Worm (Caenorhabditis elegans) whole organism, late embryonic: ENCODE data around the gene Y59E9AL.4.

Experiments used
- ceh-9 ChIP-seq: sonication (generic microtip); optimal IDR thresholded peaks from 2 replicates; lab custom pipeline; 2016; ENCODE audit warnings: mild to moderate bottlenecking, missing genetic modification characterization, inconsistent platforms, missing compliant biosample characterization
- fax-1 ChIP-seq: sonication (generic microtip); optimal IDR thresholded peaks from 2 replicates; lab custom pipeline; 2016; ENCODE audit warnings: missing genotype, missing genetic modification characterization, missing compliant biosample characterization
- fkh-10 ChIP-seq: fragments of 150-350 bp; optimal IDR thresholded peaks from 2 replicates; lab custom pipeline; 2014; ENCODE audit warnings: missing biosample characterization, missing genetic modification reagents, missing genetic modification characterization
- hlh-15 ChIP-seq: sonication (generic microtip); optimal IDR thresholded peaks from 2 replicates; lab custom pipeline; 2016; ENCODE audit warnings: missing genetic modification characterization, missing compliant biosample characterization
- hlh-30 ChIP-seq: sonication (generic microtip); optimal IDR thresholded peaks from 2 replicates; lab custom pipeline; 2017; ENCODE audit warnings: antibody characterized with exemption, missing genetic modification characterization, missing compliant biosample characterization; ENCODE audit not compliant: insufficient read depth
- lim-6 ChIP-seq: sonication (generic microtip); optimal IDR thresholded peaks from 2 replicates; lab custom pipeline; 2016; ENCODE audit warnings: missing genetic modification characterization, missing compliant biosample characterization
- pax-1 ChIP-seq: fragments of 150-350 bp; optimal IDR thresholded peaks from 2 replicates; lab custom pipeline; 2014; ENCODE audit warnings: missing biosample characterization, missing genetic modification characterization
- pha-2 ChIP-seq: sonication (generic microtip); optimal IDR thresholded peaks from 2 replicates; lab custom pipeline; 2017; ENCODE audit warnings: mild to moderate bottlenecking, missing genetic modification characterization, missing compliant biosample characterization
- pha-4 ChIP-seq: fragments of 150-350 bp; optimal IDR thresholded peaks from 2 replicates; lab custom pipeline; 2018; ENCODE audit warnings: missing biosample characterization, missing genetic modification reagents, missing genetic modification characterization
- tbx-2 ChIP-seq: sonication (generic microtip); optimal IDR thresholded peaks from 2 replicates; lab custom pipeline; 2016; ENCODE audit warnings: missing genetic modification characterization, missing compliant biosample characterization
- ttx-3 ChIP-seq: sonication (generic microtip); optimal IDR thresholded peaks from 2 replicates; lab custom pipeline; 2016; ENCODE audit warnings: missing genetic modification reagents, missing genetic modification characterization, missing compliant biosample characterization

- TF ChIP-seq ttx-3: no peak
- TF ChIP-seq lim-6 (tag; lab: Kevin White, UChicago): no peak
- TF ChIP-seq pha-2 (tag; lab: Kevin White, UChicago): no peak
- no peak for TF ChIP-seq ceh-9 (tag; lab: Kevin White, UChicago)
- TF ChIP-seq pax-1 (tag; lab: Kevin White, UChicago): no peak
- no peak for TF ChIP-seq fkh-10 (GFP tag; lab: Kevin White, UChicago)
- no peak for TF ChIP-seq hlh-30 (tag; lab: Kevin White, UChicago)
- no peak for TF ChIP-seq fax-1 (tag; lab: Kevin White, UChicago)
- TF ChIP-seq pha-4 (tag; lab: Kevin White, UChicago): no peak
- TF ChIP-seq hlh-15 (tag; lab: Kevin White, UChicago): no peak
- TF ChIP-seq tbx-2 (tag; lab: Kevin White, UChicago): no peak
These were observed 42.9 kb downstream of the Y59E9AL.4 start for ce11 chrIV:5171994-5172528.
